Worm (Caenorhabditis elegans): ENCODE results near the gene tsg-101.

The tsg-101 gene

DNA sequence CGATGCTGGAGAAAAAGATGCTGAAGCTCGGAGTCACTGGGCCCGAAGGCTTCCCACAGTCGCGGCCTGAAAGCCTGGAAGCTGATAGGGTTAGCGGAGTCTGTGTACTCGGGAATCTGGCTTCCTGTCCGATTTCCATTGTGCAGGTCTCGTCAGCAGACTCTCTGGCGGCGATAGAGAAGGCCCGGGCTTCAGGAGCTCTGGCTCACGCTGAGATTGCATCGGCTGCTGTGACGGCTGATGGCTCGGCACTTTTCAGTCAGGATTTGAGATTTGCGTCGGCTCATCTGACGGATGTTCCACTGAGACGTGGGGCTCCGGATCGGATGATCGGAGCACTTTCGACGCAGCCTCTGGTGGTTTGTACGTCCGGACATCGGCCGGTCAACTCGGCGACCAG, 9.1 kb upstream of the tsg-101 start:
- no peak for TF ChIP-seq unc-62 (GFP tag; optimal IDR thresholded peaks at IDR 0.05)

DNA sequence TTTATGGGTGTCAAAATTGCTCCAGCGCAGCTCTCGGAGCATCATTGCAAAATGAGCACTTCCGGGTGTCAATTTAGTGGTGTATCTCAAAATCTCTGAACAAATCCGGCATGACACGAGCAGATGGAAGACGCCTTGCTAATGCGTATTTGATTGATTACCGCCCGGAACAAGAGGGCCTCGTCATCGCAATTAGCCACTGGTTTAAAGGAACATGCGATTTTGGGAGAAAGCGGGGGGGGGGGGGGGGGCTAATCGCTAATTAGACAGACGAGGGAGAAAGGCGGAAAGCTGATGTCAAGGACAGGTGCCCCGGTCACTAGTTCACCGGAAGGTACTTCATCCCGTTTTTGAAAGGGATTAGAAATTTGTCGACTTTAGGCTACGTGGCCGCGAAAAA, 7.3 kb upstream of the tsg-101 start:
- no peak for TF ChIP-seq unc-62 (GFP tag; optimal IDR thresholded peaks at IDR 0.05)

DNA sequence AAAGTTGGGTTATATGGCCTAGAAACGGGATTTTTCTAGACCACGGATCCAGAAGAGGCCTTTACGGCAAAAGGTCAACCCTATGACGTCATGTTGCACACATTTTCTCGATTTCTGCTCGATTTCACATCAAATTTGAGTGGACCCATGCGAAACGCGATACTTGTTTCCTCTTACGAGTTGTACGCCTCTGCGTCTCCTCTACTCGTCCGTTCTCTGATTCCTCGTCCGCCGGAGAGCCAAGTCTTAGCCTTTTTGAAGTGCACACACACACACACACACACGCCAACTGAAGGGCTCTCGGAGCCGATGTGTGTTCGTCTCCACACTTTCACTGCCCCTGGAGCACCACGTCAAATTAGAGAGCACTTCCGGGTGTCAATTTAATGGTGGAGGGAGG, 6.6 kb upstream of the tsg-101 start:
- no peak for TF ChIP-seq unc-62 (GFP tag; optimal IDR thresholded peaks at IDR 0.05)

DNA sequence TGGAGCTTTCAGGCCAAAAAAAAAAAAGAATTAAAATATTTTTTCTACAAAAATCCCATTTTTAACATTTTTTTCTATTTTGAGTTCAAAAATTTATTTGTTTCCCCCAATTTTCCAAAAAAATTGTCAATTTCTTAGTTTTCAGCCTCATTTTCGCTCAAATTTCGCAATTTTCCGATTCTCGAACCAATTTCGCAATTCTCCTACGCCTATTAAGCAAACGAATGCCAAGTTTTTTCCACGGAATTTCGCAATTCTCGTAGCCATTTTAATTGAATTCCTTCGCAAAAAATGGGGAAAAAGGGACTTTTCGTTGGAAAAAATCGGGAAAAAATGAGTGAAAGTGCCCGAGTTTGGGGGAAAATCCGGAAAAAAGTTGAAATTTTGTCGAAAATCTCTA, 6.0 kb upstream of the tsg-101 start:
- no peak for TF ChIP-seq unc-62 (GFP tag; optimal IDR thresholded peaks at IDR 0.05)

DNA sequence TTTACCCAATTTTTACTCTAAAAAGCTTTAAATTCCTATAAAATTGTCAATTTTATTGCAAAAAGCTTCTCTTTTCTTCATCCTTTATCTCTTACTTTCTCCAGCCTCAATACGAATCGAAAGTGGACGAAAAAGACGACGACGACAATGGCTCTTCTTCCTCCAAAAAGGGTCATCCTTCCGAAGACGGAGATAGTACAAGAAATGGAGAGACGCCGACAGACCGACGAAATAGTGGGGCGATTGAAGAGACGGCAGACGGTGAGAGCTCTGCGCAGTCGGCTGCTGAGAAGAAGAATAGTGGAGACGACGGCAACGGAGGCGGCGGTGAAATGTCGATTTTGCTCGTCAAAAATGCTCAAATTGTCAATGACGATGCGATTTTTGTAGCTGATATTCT, 5.0 kb upstream of the tsg-101 start:
- TF ChIP-seq unc-62 (GFP tag; optimal IDR thresholded peaks at IDR 0.05) = no peak

DNA sequence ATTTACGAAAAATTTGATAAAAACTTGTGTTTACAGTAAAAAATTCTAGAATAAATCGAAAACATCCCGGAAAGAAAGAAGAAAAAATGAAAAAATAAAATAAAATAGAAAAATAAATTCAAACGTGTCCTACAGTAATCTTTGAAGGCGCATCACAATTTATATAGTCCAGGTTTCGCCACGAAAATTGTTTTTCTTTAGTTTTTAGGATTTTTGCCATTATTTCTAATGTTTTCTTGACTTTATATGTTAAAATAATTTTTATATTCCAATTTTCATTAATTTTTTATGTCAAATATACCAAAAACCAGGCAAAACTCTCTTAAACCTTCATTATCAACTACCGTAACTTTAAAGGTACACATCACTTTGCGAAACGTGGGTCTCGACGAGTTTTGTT, 3.2 kb upstream of the tsg-101 start:
- TF ChIP-seq unc-62 (GFP tag; optimal IDR thresholded peaks at IDR 0.05) = no peak

DNA sequence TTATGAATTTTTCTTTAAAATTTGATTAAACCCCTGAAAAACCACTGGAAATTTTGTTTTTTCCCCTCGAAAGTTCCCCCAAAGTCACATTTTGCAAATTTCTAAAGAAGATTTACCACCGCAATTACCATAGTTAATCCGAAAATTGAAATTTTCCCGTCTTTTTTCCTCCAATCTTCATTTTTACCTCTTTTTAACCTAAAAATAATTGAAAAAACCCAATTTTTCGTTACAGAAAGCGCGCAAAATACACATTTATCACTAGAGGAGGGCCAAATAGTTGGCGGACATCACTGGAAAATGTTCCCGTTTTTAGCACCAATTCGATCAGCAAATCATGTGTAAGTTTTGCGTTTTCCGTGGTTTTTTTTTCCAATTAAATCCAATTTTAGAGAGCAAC, 2.2 kb upstream of the tsg-101 start, which contains the start of gene unc-33:
TSS of gene unc-33 (plus strand) at position 301 of the 400 bp plus-strand sequence.
- TF ChIP-seq unc-62 (GFP tag; optimal IDR thresholded peaks at IDR 0.05) = no peak

DNA sequence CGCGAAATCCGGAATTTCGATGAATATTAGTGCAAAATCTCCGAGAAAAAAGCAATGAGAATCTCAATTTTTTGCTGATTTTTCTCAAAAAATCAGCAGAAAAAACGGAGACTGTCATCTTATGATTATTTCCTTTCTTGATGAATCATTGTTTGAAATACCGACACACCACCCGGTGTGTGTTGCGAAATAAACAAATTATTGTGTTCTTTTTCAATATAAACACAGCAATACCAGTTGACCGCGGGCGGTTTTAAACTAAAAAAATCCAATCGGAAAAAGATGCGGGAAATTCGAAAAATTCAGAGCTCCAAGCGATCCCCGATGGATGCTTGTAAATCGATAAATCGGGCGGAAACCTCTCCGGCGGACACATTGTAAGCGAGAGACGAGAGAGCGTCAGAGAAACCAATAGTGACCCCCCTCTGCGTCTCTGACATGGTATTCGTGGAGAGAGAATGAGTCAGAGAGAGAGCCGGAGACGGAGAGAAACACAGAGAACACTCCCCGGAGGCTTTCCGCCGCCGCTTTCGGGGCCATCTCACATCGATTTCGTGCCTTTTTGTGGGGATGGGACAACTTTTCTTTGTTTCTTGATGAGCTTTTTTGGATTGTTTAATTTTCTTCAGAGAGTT, 1.2 kb upstream of the tsg-101 start:
- TF ChIP-seq unc-62 (GFP tag; optimal IDR thresholded peaks at IDR 0.05) = no peak

DNA sequence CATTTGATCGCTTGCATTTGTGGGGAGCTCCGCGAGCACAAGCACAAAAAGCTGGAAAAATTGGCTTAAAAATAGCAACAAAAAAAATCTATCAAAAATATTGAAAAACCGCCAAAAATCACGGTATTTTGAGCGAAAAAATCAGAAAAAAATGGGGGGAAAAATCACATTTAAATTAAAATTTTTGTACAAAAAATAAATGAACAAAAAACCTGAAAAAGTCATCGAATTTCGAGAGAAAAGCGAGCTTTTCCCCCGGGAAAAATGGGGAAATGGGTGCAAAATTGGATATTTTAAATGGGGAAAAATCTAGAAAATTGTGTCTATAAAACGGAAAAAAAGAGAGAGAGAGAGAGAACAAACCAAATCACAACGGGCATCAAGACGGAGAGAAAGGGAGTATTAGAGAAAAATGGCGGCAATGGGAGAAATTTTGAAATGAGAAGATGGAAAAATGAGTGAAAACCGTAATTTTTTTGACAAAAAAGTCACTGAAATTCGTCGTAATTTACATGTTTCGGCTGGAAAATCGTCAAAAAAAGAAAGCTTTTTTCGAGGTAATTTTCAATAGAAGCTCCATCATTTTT, 4.8 kb downstream of the tsg-101 start, which contains the start of gene ced-10:
TSS of gene ced-10 (minus strand) at position 51 of the 587 bp plus-strand sequence.
- TF ChIP-seq unc-62 (GFP tag; optimal IDR thresholded peaks at IDR 0.05) = no peak

DNA sequence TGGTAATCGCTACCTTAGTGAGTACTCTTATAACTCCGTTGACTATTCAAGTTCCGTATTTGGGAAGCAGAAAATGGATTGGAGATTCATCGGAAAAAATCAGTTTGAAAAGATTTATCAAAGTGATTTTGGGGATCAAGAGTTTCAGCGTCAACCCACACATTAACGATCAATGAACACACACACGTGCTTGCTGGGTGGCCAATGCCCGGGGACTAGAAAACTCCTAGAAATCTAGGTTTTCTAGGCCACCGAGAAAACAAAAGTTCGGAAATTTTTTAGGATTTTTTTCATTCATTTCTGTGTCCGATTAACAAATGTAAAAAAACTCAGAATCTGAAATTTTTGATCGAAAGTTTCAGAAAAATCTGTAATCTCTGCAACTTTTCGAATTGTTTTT, 8.4 kb downstream of the tsg-101 start:
- TF ChIP-seq unc-62 (GFP tag; optimal IDR thresholded peaks at IDR 0.05) = no peak

DNA sequence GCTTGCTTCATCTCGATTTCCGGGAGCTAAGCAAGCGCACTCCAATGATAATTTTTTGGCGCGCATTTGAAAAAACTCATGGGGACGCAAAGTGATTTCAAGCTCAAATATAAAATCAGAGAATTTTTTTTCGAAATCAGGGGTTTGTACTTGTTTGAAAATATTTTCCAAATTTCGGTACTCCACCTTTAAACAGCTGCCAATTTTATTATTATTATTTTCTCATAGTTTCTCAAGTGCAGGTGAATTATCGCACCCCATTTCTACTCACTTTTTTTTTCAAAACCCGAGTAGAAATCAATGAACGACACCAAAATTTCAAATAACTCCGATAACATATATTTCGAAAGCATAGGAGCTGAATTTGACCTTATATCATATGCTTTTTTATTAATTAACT, 10.2 kb downstream of the tsg-101 start, which contains the start of gene srz-83:
TSS of gene srz-83 (plus strand) at position 301 of the 400 bp plus-strand sequence.
- no peak for TF ChIP-seq unc-62 (GFP tag; optimal IDR thresholded peaks at IDR 0.05)

DNA sequence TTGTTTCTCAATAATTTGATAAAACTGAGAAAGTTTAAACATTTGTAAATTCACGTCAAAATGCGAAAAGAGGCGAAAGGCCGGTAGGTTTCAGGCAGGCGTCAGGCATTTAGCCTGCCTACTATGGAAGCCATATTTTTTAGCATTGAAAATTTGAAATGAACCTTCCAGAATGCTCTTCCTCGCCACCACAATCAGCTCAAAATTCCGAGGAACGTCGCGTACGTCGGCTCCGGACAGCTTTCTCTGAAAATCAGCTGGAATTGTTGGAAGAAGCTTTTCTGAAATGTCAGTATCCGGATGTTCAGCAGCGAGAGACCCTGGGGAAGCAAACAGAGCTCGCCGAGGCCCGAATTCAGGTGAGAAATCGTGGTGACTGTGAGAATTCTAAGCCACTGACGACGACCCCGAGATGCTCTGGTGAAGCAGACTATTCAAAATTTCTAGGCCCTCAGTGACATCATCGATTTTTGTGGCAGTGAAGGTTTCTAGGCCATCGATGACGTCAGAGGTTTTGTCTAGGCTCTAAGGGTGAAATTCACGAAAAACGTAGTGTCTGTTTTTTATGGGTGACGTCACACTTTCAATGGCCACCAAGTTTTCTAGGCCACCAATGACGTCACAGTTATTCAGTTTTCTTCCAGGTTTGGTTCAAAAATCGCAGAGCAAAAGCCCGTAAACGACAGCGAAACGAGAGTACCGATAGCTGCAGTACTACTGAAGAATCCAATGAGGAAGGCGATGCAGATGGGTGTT, 12.2 kb downstream of the tsg-101 start:
- no peak for TF ChIP-seq unc-62 (GFP tag; optimal IDR thresholded peaks at IDR 0.05)

DNA sequence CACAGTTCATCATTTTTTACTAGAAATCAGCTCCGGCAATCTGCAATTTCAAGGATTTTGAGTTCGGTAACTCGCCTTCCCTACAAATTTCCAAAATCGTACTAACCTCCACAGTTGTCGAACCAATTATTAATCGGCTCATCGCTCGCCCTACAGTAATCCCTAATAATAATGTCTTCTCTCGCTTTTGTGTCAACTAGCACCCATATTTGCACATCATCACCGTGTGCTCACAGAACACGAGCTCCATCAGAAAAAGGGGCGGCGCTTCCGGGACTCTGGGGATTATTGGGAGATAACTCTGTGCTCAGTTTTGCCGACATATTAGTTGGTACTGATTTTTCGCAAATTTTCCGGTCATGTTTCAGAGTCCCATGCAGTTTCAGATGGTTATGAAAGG, 16.5 kb downstream of the tsg-101 start, which contains the start of gene ceh-53:
TSS of gene ceh-53 (plus strand) at position 301 of the 400 bp plus-strand sequence.
- no peak for TF ChIP-seq unc-62 (GFP tag; optimal IDR thresholded peaks at IDR 0.05)

DNA sequence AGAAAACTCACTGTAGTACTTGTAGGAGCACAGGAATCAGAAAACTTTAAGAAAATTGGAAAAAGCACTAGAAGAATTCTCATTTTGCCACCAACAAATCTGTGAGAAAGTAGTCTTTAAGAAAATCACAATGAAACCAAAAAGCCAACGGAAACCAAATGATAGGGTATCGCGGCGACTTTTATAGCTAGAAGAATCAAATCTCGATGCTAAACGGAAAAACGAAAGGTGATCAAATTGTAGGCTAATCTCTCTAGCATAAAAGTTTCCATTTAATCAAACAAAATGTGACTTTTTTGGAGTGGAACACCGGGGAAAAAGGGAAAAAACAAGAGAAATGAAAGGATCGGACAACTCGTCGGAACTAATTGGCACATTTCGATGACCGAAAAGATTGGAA, 18.0 kb downstream of the tsg-101 start, which contains the start of gene C09G12.17:
TSS of gene C09G12.17 (minus strand) at position 101 of the 400 bp plus-strand sequence.
- no peak for TF ChIP-seq unc-62 (GFP tag; optimal IDR thresholded peaks at IDR 0.05)

DNA sequence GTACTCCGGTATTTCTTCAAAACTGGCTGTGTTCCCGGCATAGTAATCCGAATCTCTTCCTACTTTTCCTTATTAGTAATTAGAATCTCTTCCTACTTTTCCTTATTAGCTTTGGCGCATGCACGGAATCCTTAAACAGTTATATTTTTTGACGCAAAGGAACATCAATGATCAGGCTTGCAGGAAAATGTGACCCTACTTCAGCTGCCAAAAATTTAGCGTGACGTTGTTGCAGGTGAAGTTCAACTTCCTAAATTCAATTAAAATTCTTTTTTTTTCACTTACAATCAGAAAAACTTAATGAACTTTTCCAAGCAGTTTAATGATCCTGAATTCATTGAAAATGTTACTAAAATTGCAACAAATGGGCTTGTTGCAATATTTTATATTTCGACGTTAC, 21.1 kb downstream of the tsg-101 start, which contains the start of gene srz-79:
TSS of gene srz-79 (plus strand) at position 301 of the 400 bp plus-strand sequence.
- no peak for TF ChIP-seq unc-62 (GFP tag; optimal IDR thresholded peaks at IDR 0.05)

DNA sequence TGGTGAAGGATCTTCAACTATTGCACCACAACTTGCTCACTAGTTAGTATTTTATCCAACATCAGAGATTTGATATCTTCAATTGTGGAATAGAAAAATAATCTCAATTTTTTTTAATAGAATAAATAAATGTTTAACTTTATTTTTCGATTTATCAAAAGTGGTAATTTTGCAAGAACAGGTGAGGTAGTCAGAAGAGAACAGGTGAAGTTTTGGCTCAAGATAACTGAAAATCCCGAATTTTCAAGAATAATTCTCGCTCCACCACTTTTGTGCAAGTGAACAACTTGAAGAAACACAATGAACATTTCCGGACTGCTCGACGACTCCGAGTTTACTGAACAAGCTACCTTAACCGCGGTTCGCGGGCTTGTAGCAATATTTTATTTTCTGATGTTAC, 22.9 kb downstream of the tsg-101 start, which contains the start of gene srz-78:
TSS of gene srz-78 (plus strand) at position 301 of the 400 bp plus-strand sequence.
- TF ChIP-seq unc-62 (GFP tag; optimal IDR thresholded peaks at IDR 0.05) = no peak
